Worm (Caenorhabditis elegans): ENCODE data around the gene R08F11.7.

ce11 chrV:3776946-3777345 is 12.9 kb upstream of the R08F11.7 start:
- TF ChIP-seq nhr-237 (tag; optimal IDR thresholded peaks at IDR 0.05) (no peak), ceh-16 (tag; optimal IDR thresholded peaks at IDR 0.05) (no peak), ama-1 (optimal IDR thresholded peaks at IDR 0.05) (no peak), fos-1 (tag; optimal IDR thresholded peaks at IDR 0.05) (peak; percentile 61), mdl-1 (tag; optimal IDR thresholded peaks at IDR 0.05) (no peak), mab-5 (tag; optimal IDR thresholded peaks at IDR 0.05) (no peak), egl-27 (tag; optimal IDR thresholded peaks at IDR 0.05) (no peak), sem-4 (tag; optimal IDR thresholded peaks at IDR 0.05) (no peak), ceh-82 (tag; optimal IDR thresholded peaks at IDR 0.05) (no peak), nhr-23 (tag; optimal IDR thresholded peaks at IDR 0.05) (no peak), dmd-4 (tag; optimal IDR thresholded peaks at IDR 0.05) (no peak)

Data from whole organism, L2 larva.